3 fruit fly cellular contexts compared by ENCODE assay signal in genomic region chr3R:18294488-18294887, dm6.
TF ChIP-seq lines count a peak whose summit lies in the region.

No protein-coding gene starts in this region.

- no peak for TF ChIP-seq CTCF in whole organism, embryonic (GFP tag; optimal IDR thresholded peaks at IDR 0.05; lab: Kevin White, UChicago)

TF ChIP-seq in whole organism, embryonic, 481 proteins besides CTCF, POLR2A, EP300 and RAD21:
- TF ChIP-seq CG15479 (GFP tag; optimal IDR thresholded peaks at IDR 0.05; lab: Kevin White, UChicago): no peak
- TF ChIP-seq CG2199 (GFP tag; IDR thresholded peaks at IDR 0.05; lab: Robert Waterston, UW): peak; percentile 4; the same call in 1 of the 3 replicates
- peak; percentile 12 for TF ChIP-seq sqz (GFP tag; optimal IDR thresholded peaks at IDR 0.05; lab: Kevin White, UChicago)
- no peak for TF ChIP-seq CHES-1-like (GFP tag; optimal IDR thresholded peaks at IDR 0.05; lab: Kevin White, UChicago)
- peak; percentile 64 for TF ChIP-seq nom (GFP tag; optimal IDR thresholded peaks at IDR 0.05; lab: Kevin White, UChicago)
- peak; percentile 4 for TF ChIP-seq Med (GFP tag; lab: Kevin White, UChicago)
- TF ChIP-seq Blimp-1 (GFP tag; optimal IDR thresholded peaks at IDR 0.05; lab: Kevin White, UChicago): peak; percentile 53
- TF ChIP-seq CG14050 (GFP tag; IDR thresholded peaks at IDR 0.05; lab: Robert Waterston, UW): no peak
- TF ChIP-seq CG8359 (GFP tag; optimal IDR thresholded peaks at IDR 0.05; lab: Kevin White, UChicago; ENCODE audit: borderline replicate concordance): no peak

TF ChIP-seq in whole organism, prepupa, 60 proteins besides CTCF, POLR2A, EP300 and RAD21:
- no peak for TF ChIP-seq Ets21C (GFP tag; optimal IDR thresholded peaks at IDR 0.05; lab: Kevin White, UChicago)
- TF ChIP-seq CG6163 (GFP tag; IDR thresholded peaks at IDR 0.05; lab: Robert Waterston, UW): 0 out of 3 replicates have a peak, but pooled peaks have one; percentile 10
- peak; percentile 34 for TF ChIP-seq svp (GFP tag; lab: Kevin White, UChicago)
- no peak for TF ChIP-seq dsx (GFP tag; optimal IDR thresholded peaks at IDR 0.05; lab: Kevin White, UChicago; ENCODE audit: poor library complexity, severe bottlenecking)
- TF ChIP-seq Sox102F (GFP tag; optimal IDR thresholded peaks at IDR 0.05; lab: Kevin White, UChicago): peak; percentile 9
- TF ChIP-seq CG15336 (GFP tag; IDR thresholded peaks at IDR 0.05; lab: Robert Waterston, UW): no peak
- TF ChIP-seq CG9139 (GFP tag; optimal IDR thresholded peaks at IDR 0.05; lab: Kevin White, UChicago): peak; percentile 58
- peak; percentile 63 for TF ChIP-seq Eip78C (GFP tag; lab: Kevin White, UChicago)
- peak; percentile 46 for TF ChIP-seq Blimp-1 (GFP tag; optimal IDR thresholded peaks at IDR 0.05; lab: Kevin White, UChicago)
- no peak for TF ChIP-seq CG8319 (GFP tag; optimal IDR thresholded peaks at IDR 0.05; lab: Kevin White, UChicago)
- TF ChIP-seq CG6808 (GFP tag; optimal IDR thresholded peaks at IDR 0.05; lab: Kevin White, UChicago): peak; percentile 23
- TF ChIP-seq ss (GFP tag; optimal IDR thresholded peaks at IDR 0.05; lab: Kevin White, UChicago): peak in 1 of 2 experiments; percentile 49
- TF ChIP-seq Lpt (GFP tag; optimal IDR thresholded peaks at IDR 0.05; lab: Kevin White, UChicago): no peak

TF ChIP-seq in whole organism, pupa, 21 proteins besides CTCF, POLR2A, EP300 and RAD21:
- TF ChIP-seq D1 (tag; optimal IDR thresholded peaks at IDR 0.05; lab: Kevin White, UChicago): no peak
- peak; percentile 9 for TF ChIP-seq EcR (GFP tag; optimal IDR thresholded peaks at IDR 0.05; lab: Kevin White, UChicago)
- no peak for TF ChIP-seq CG13204 (GFP tag; optimal IDR thresholded peaks at IDR 0.05; lab: Kevin White, UChicago)
- peak; percentile 36; the same call in 1 of the 3 replicates for TF ChIP-seq CG4496 (GFP tag; IDR thresholded peaks at IDR 0.05; lab: Robert Waterston, UW)
- TF ChIP-seq Ets98B (GFP tag; IDR thresholded peaks at IDR 0.05; lab: Robert Waterston, UW): no peak
- TF ChIP-seq CG8301 (tag; optimal IDR thresholded peaks at IDR 0.05; lab: Kevin White, UChicago): no peak

Comparison
In these comparisons a context has a peak if more than half of its experiments do, and no peak if none do; other contexts are left out.
1. Of the 7 proteins assayed by ChIP-seq in both whole organism, embryonic and whole organism, prepupa: peak only in whole organism, embryonic: none; only in whole organism, prepupa: Sox102F; in both: Blimp-1; in neither: 5.